Worm (Caenorhabditis elegans): ENCODE results near the gene aco-2.

The aco-2 gene

ce11 chrIII:8020823-8021332 is 47.4 kb downstream of the aco-2 start, which contains the start of gene lin-36 (continued):
- TF ChIP-seq nhr-10 (tag; optimal IDR thresholded peaks at IDR 0.05) (no peak), ceh-44 (GFP tag; IDR thresholded peaks at IDR 0.05) (no peak), mdt-29 (GFP tag; IDR thresholded peaks at IDR 0.05) (0 out of 2 replicates have a peak, but pooled peaks have one; percentile 18), nhr-25 (tag; optimal IDR thresholded peaks at IDR 0.05; ENCODE audit: borderline replicate concordance, insufficient read depth) (peak; percentile 11), Y5F2A.4 (GFP tag; optimal IDR thresholded peaks at IDR 0.05) (no peak), unc-130 (GFP tag; optimal IDR thresholded peaks at IDR 0.05) (peak; percentile 17), dpl-1 (GFP tag; optimal IDR thresholded peaks at IDR 0.05) (peak; percentile 89), F26F4.8 (GFP tag; conservative IDR thresholded peaks at IDR 0.05) (no peak), lin-1 (GFP tag; IDR thresholded peaks at IDR 0.05) (no peak), dve-1 (tag; optimal IDR thresholded peaks at IDR 0.05; ENCODE audit: insufficient read depth) (peak; percentile 78), rbr-2 (tag; optimal IDR thresholded peaks at IDR 0.05) (peak; percentile 57), F49E8.2 (tag; optimal IDR thresholded peaks at IDR 0.05; ENCODE audit: borderline replicate concordance) (no peak), mxl-2 (GFP tag; conservative IDR thresholded peaks at IDR 0.05) (no peak), lin-38 (GFP tag; IDR thresholded peaks at IDR 0.05) (peak; percentile 71), nhr-77 (tag; optimal IDR thresholded peaks at IDR 0.05) (peak; percentile 17), vab-7 (GFP tag; IDR thresholded peaks at IDR 0.05) (0 out of 2 replicates have a peak, but pooled peaks have one; percentile 25), ceh-62 (tag; optimal IDR thresholded peaks at IDR 0.05) (no peak), T20F7.1 (GFP tag; optimal IDR thresholded peaks at IDR 0.05) (no peak), F44E2.7 (GFP tag; IDR thresholded peaks at IDR 0.05) (no peak), lin-13 (GFP tag; optimal IDR thresholded peaks at IDR 0.05) (peak; percentile 84), aha-1 (tag) (peak; percentile 6), attf-4 (tag; optimal IDR thresholded peaks at IDR 0.05) (no peak), daf-19 (GFP tag; conservative IDR thresholded peaks at IDR 0.05) (no peak), mes-2 (tag; optimal IDR thresholded peaks at IDR 0.05; ENCODE audit: poor library complexity, severe bottlenecking) (peak; percentile 91), ces-1 (GFP tag; optimal IDR thresholded peaks at IDR 0.05) (no peak), lin-15B (tag; optimal IDR thresholded peaks at IDR 0.05) (no peak), nhr-6 (tag; optimal IDR thresholded peaks at IDR 0.05) (peak; percentile 87), T26A8.4 (GFP tag; IDR thresholded peaks at IDR 0.05) (peak; percentile 56), nhr-237 (tag; optimal IDR thresholded peaks at IDR 0.05) (no peak), arid-1 (GFP tag; conservative IDR thresholded peaks at IDR 0.05) (peak; percentile 43; the same call in 1 of the 2 replicates), zag-1 (tag; optimal IDR thresholded peaks at IDR 0.05) (no peak), dmd-9 (GFP tag; IDR thresholded peaks at IDR 0.05) (no peak), daf-16 (GFP tag; optimal IDR thresholded peaks at IDR 0.05) (no peak), daf-16 (tag; optimal IDR thresholded peaks at IDR 0.05) (peak; percentile 51), hif-1 (tag; optimal IDR thresholded peaks at IDR 0.05) (peak in 1 of 2 experiments; percentile 58), nhr-28 (tag; optimal IDR thresholded peaks at IDR 0.05) (peak; percentile 68), zip-2 (tag; optimal IDR thresholded peaks at IDR 0.05) (no peak), unc-62 (GFP tag; optimal IDR thresholded peaks at IDR 0.05 in 1 of 2) (no peak), unc-62 (tag; optimal IDR thresholded peaks at IDR 0.05) (no peak), snpc-4 (tag; optimal IDR thresholded peaks at IDR 0.05) (no peak), jun-1 (tag; optimal IDR thresholded peaks at IDR 0.05) (no peak), hmg-1.1 (GFP tag; IDR thresholded peaks at IDR 0.05) (peak; percentile 70), mdl-1 (tag; optimal IDR thresholded peaks at IDR 0.05) (peak in 1 of 2 experiments; percentile 14)

All from whole organism, L4 larva.